Fruit fly (Drosophila melanogaster): ENCODE measurements around the gene Acbp2.

DNA sequence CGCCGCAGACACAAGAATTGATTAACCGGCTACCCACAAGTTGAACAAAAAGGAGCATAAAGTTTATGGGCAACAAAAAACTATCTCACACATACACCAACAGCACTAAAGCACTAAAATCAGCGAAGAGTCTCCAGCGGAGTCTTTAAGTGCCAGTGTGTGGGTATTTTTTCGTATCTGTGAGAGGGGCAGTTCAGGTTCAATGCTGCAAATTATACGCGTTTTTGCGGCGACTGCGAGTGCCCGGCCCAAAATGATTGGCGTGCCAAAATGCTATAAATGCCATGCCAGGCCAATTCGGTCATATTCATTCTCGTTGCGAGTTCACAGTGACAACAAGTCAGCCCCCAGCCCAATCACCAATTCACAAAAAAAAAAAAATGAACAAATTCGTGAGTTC is 38.8 kb upstream of the Acbp2 start, which contains the start of gene Cpr65Ec:
- TF ChIP-seq CG8478 (optimal IDR thresholded peaks at IDR 0.05) = no peak
- TF ChIP-seq CTCF (optimal IDR thresholded peaks at IDR 0.05) = no peak
